Fruit fly (Drosophila melanogaster) whole organism, embryonic: ENCODE data around the gene CG8349.

Source experiments
- B-H2 ChIP-seq: fragments of 200-800 bp; sonication (Bioruptor generic); optimal IDR thresholded peaks from 2 replicates; lab custom pipeline; 2018; ENCODE audit warnings: missing biosample characterization, mild to moderate bottlenecking, missing genetic modification characterization
- Bdp1 ChIP-seq: fragments of 200-800 bp; sonication (Bioruptor generic); optimal IDR thresholded peaks from 3 replicates; lab custom pipeline; 2016; ENCODE audit warnings: missing biosample characterization, missing genetic modification characterization
- CG1024 ChIP-seq: fragments of 200-800 bp; sonication (Bioruptor generic); IDR thresholded peaks from 2 replicates; pipeline ENCODE4 v1.3.6; 2022; ENCODE audit warnings: missing biosample characterization, missing genetic modification characterization
- CG10274 ChIP-seq: fragments of 200-800 bp; sonication (Bioruptor generic); optimal IDR thresholded peaks from 3 replicates; lab custom pipeline; 2017; ENCODE audit warnings: missing biosample characterization, mild to moderate bottlenecking, missing genetic modification characterization
- CG10543 ChIP-seq: fragments of 200-800 bp; sonication (Bioruptor generic); optimal IDR thresholded peaks from 3 replicates; lab custom pipeline; 2017; ENCODE audit warnings: missing biosample characterization, mild to moderate bottlenecking, missing genetic modification characterization, moderate library complexity
- CG12219 ChIP-seq: fragments of 200-800 bp; sonication (Bioruptor generic); optimal IDR thresholded peaks from 3 replicates; lab custom pipeline; 2018; ENCODE audit warnings: missing biosample characterization, mild to moderate bottlenecking, missing genetic modification characterization
- CG12236 ChIP-seq: fragments of 200-800 bp; sonication (Bioruptor generic); optimal IDR thresholded peaks from 2 replicates; lab custom pipeline; 2016; ENCODE audit warnings: missing biosample characterization, missing genetic modification characterization
- CG1603 ChIP-seq: fragments of 200-800 bp; sonication (Bioruptor generic); optimal IDR thresholded peaks from 2 replicates; lab custom pipeline; 2019; ENCODE audit warnings: missing biosample characterization, mild to moderate bottlenecking, missing genetic modification characterization, moderate library complexity
- CG16815 ChIP-seq: fragments of 200-800 bp; sonication (Bioruptor generic); optimal IDR thresholded peaks from 3 replicates; lab custom pipeline; 2017; ENCODE audit warnings: missing biosample characterization, mild to moderate bottlenecking, missing genetic modification characterization
- CG17385 ChIP-seq: fragments of 200-800 bp; sonication (Bioruptor generic); optimal IDR thresholded peaks from 3 replicates; lab custom pipeline; 2018; ENCODE audit warnings: missing biosample characterization, mild to moderate bottlenecking, missing genetic modification characterization
- CG2116 ChIP-seq: fragments of 200-800 bp; sonication (Bioruptor generic); optimal IDR thresholded peaks from 3 replicates; lab custom pipeline; 2018; ENCODE audit warnings: missing biosample characterization, mild to moderate bottlenecking, missing genetic modification characterization
- CG43689 ChIP-seq: fragments of 200-800 bp; sonication (Bioruptor generic); IDR thresholded peaks from 2 replicates; pipeline ENCODE4 v1.3.6; 2022; ENCODE audit warnings: missing biosample characterization, missing genetic modification characterization
- CG4424 ChIP-seq: fragments of 200-800 bp; sonication (Bioruptor generic); optimal IDR thresholded peaks from 3 replicates; lab custom pipeline; 2016; ENCODE audit warnings: missing biosample characterization, missing genetic modification characterization
- CG4820 ChIP-seq: fragments of 200-800 bp; sonication (Bioruptor generic); optimal IDR thresholded peaks from 3 replicates; lab custom pipeline; 2016; ENCODE audit warnings: missing biosample characterization, missing genetic modification characterization
- CG6813 ChIP-seq: fragments of 200-800 bp; sonication (Bioruptor generic); optimal IDR thresholded peaks from 2 replicates; lab custom pipeline; 2017; ENCODE audit warnings: missing biosample characterization, missing genetic modification characterization, mild to moderate bottlenecking, moderate library complexity, missing genetic modification reagents
- CG7271 ChIP-seq: fragments of 200-800 bp; sonication (Bioruptor generic); optimal IDR thresholded peaks from 2 replicates; lab custom pipeline; 2018; ENCODE audit warnings: missing biosample characterization, mild to moderate bottlenecking, missing genetic modification characterization, moderate library complexity
- CG7372 ChIP-seq: fragments of 200-800 bp; sonication (Bioruptor generic); IDR thresholded peaks from 2 replicates; pipeline ENCODE4 v1.3.6; 2022; ENCODE audit warnings: missing biosample characterization, missing genetic modification characterization
- CG7786 ChIP-seq: fragments of 200-800 bp; sonication (Bioruptor generic); optimal IDR thresholded peaks from 2 replicates; lab custom pipeline; 2016; ENCODE audit warnings: missing biosample characterization, missing genetic modification characterization
- CG9609 ChIP-seq: fragments of 200-800 bp; sonication (Bioruptor generic); optimal IDR thresholded peaks from 3 replicates; lab custom pipeline; 2016; ENCODE audit warnings: missing biosample characterization, missing genetic modification characterization
- CG9727 ChIP-seq: fragments of 200-800 bp; sonication (Bioruptor generic); optimal IDR thresholded peaks from 3 replicates; lab custom pipeline; 2017; ENCODE audit warnings: missing biosample characterization, mild to moderate bottlenecking, missing genetic modification characterization
- CG9797 ChIP-seq: fragments of 200-800 bp; sonication (Bioruptor generic); optimal IDR thresholded peaks from 3 replicates; lab custom pipeline; 2018; ENCODE audit warnings: missing biosample characterization, mild to moderate bottlenecking, missing genetic modification characterization
- CG9817 ChIP-seq: fragments of 200-800 bp; sonication (Bioruptor generic); optimal IDR thresholded peaks from 2 replicates; lab custom pipeline; 2018; ENCODE audit warnings: missing biosample characterization, mild to moderate bottlenecking, missing genetic modification characterization, moderate library complexity
- CoRest ChIP-seq: fragments of 200-800 bp; sonication (Bioruptor generic); optimal IDR thresholded peaks from 3 replicates; lab custom pipeline; 2018; ENCODE audit warnings: missing biosample characterization, mild to moderate bottlenecking, missing genetic modification characterization, moderate library complexity
- D19B ChIP-seq: fragments of 200-800 bp; sonication (Bioruptor generic); optimal IDR thresholded peaks from 2 replicates; lab custom pipeline; 2017; ENCODE audit warnings: missing biosample characterization, mild to moderate bottlenecking, missing genetic modification characterization
- Dip2 ChIP-seq: fragments of 200-800 bp; sonication (Bioruptor generic); IDR thresholded peaks from 2 replicates; pipeline ENCODE4 v1.3.6; 2022; ENCODE audit warnings: missing biosample characterization, missing genetic modification characterization
- Fer1 ChIP-seq: fragments of 200-800 bp; sonication (Bioruptor generic); optimal IDR thresholded peaks from 2 replicates; lab custom pipeline; 2017; ENCODE audit warnings: missing biosample characterization, mild to moderate bottlenecking, missing genetic modification characterization
- GATAe ChIP-seq: fragments of 200-800 bp; sonication (Bioruptor generic); conservative IDR thresholded peaks from 2 replicates; pipeline ENCODE4 v1.3.6; 2022; ENCODE audit warnings: missing biosample characterization, missing genetic modification characterization
- Gsc ChIP-seq: fragments of 200-800 bp; sonication (Bioruptor generic); IDR thresholded peaks from 2 replicates; pipeline ENCODE4 v1.3.6; 2022; ENCODE audit warnings: missing biosample characterization, missing genetic modification characterization
- Jarid2 ChIP-seq: fragments of 200-800 bp; sonication (Bioruptor generic); optimal IDR thresholded peaks from 3 replicates; lab custom pipeline; 2017; ENCODE audit warnings: mild to moderate bottlenecking, missing biosample characterization, missing genetic modification reagents, missing genetic modification characterization
- Kr ChIP-seq: fragments of 200-800 bp; sonication (Bioruptor generic); optimal IDR thresholded peaks from 2 replicates; lab custom pipeline; 2017; ENCODE audit warnings: missing biosample characterization, mild to moderate bottlenecking, missing genetic modification characterization
- Lhr ChIP-seq: fragments of 200-800 bp; sonication (Bioruptor generic); optimal IDR thresholded peaks from 3 replicates; lab custom pipeline; 2017; ENCODE audit warnings: mild to moderate bottlenecking, missing biosample characterization, missing genetic modification reagents, missing genetic modification characterization
- MBD-R2 ChIP-seq: fragments of 200-800 bp; sonication (Bioruptor generic); IDR thresholded peaks from 2 replicates; pipeline ENCODE4 v1.3.6; 2022; ENCODE audit warnings: missing biosample characterization, missing genetic modification characterization
- Neu2 ChIP-seq: fragments of 200-800 bp; sonication (Bioruptor generic); optimal IDR thresholded peaks from 3 replicates; lab custom pipeline; 2016; ENCODE audit warnings: missing biosample characterization, missing genetic modification characterization, borderline replicate concordance
- Poxn ChIP-seq: fragments of 200-800 bp; sonication (Bioruptor generic); IDR thresholded peaks from 2 replicates; pipeline ENCODE4 v1.3.6; 2022; ENCODE audit warnings: missing biosample characterization, missing genetic modification characterization
- Sox100B ChIP-seq: fragments of 200-800 bp; sonication (Bioruptor generic); optimal IDR thresholded peaks from 3 replicates; lab custom pipeline; 2018; ENCODE audit warnings: missing biosample characterization, mild to moderate bottlenecking, missing genetic modification characterization
- Xbp1 ChIP-seq: fragments of 200-800 bp; sonication (Bioruptor generic); optimal IDR thresholded peaks from 3 replicates; lab custom pipeline; 2016; ENCODE audit warnings: missing biosample characterization, mild to moderate bottlenecking, missing genetic modification characterization
- ash1 ChIP-seq: fragments of 200-800 bp; sonication (Bioruptor generic); optimal IDR thresholded peaks from 2 replicates; lab custom pipeline; 2018; ENCODE audit warnings: missing biosample characterization, mild to moderate bottlenecking, missing genetic modification characterization
- bab2 ChIP-seq: fragments of 200-800 bp; sonication (Bioruptor generic); optimal IDR thresholded peaks from 2 replicates; lab custom pipeline; 2016; ENCODE audit warnings: missing biosample characterization, missing genetic modification characterization
- btn ChIP-seq: fragments of 200-800 bp; sonication (Bioruptor generic); optimal IDR thresholded peaks from 2 replicates; lab custom pipeline; 2016; ENCODE audit warnings: missing biosample characterization, missing genetic modification characterization
- chinmo ChIP-seq: fragments of 200-800 bp; sonication (Bioruptor generic); IDR thresholded peaks from 4 replicates; pipeline ENCODE4 v1.3.6; 2022; ENCODE audit warnings: missing biosample characterization, missing genetic modification characterization; ENCODE audit not compliant: partially characterized antibody
- da ChIP-seq: fragments of 200-800 bp; sonication (Bioruptor generic); optimal IDR thresholded peaks from 2 replicates; lab custom pipeline; 2016; ENCODE audit warnings: missing biosample characterization, missing genetic modification characterization
- gcm ChIP-seq: fragments of 200-800 bp; sonication (Bioruptor generic); optimal IDR thresholded peaks from 2 replicates; lab custom pipeline; 2019; ENCODE audit warnings: missing biosample characterization, mild to moderate bottlenecking, missing genetic modification characterization, moderate library complexity
- gcm2 ChIP-seq: fragments of 200-800 bp; sonication (Bioruptor generic); optimal IDR thresholded peaks from 2 replicates; lab custom pipeline; 2016; ENCODE audit warnings: missing biosample characterization, missing genetic modification characterization
- gsb ChIP-seq: fragments of 200-800 bp; sonication (Bioruptor generic); IDR thresholded peaks from 2 replicates; pipeline ENCODE4 v1.3.6; 2022; ENCODE audit warnings: missing biosample characterization, missing genetic modification characterization
- her ChIP-seq: fragments of 200-800 bp; sonication (Bioruptor generic); optimal IDR thresholded peaks from 2 replicates; lab custom pipeline; 2016; ENCODE audit warnings: missing biosample characterization, missing genetic modification characterization
- lmd ChIP-seq: fragments of 200-800 bp; sonication (Bioruptor generic); IDR thresholded peaks from 2 replicates; pipeline ENCODE4 v1.3.6; 2022; ENCODE audit warnings: missing biosample characterization, missing genetic modification characterization
- lola ChIP-seq, 3 experiments: fragments of >200 bp in 2 of 3; fragments of 200-800 bp in 1 of 3; sonication (Bioruptor generic) in 1 of 3; optimal IDR thresholded peaks; 2 replicates each; lab custom pipeline; 2017 to 2019; ENCODE audit warnings: missing biosample characterization in 3 of 3, missing genetic modification characterization in 3 of 3, mild to moderate bottlenecking in 1 of 3, moderate library complexity in 1 of 3
- maf-S ChIP-seq: fragments of 200-800 bp; sonication (Bioruptor generic); optimal IDR thresholded peaks from 2 replicates; lab custom pipeline; 2016; ENCODE audit warnings: missing biosample characterization, missing genetic modification characterization
- pb ChIP-seq: fragments of 200-800 bp; sonication (Bioruptor generic); optimal IDR thresholded peaks from 3 replicates; lab custom pipeline; 2016; ENCODE audit warnings: missing biosample characterization, missing genetic modification characterization
- sens ChIP-seq: fragments of 200-800 bp; sonication (Bioruptor generic); peaks from one replicate; lab custom pipeline; 2016; ENCODE audit warnings: missing biosample characterization, missing genetic modification characterization
- shn ChIP-seq: fragments of 200-800 bp; sonication (Bioruptor generic); optimal IDR thresholded peaks from 3 replicates; lab custom pipeline; 2016; ENCODE audit warnings: missing biosample characterization, missing genetic modification characterization

CG8349 gene

dm6 chr2L:8211070-8211469, 4.6 kb upstream of the CG8349 start, which contains the start of gene Ssb-c31a (continued):
- TF ChIP-seq CG7271 (tag; lab: Kevin White, UChicago) (peak; percentile 11), CG7372 (GFP tag; lab: Robert Waterston, UW) (0 out of 2 replicates have a peak, but pooled peaks have one; percentile 9), CG10543 (peak; percentile 51), sens (GFP tag; lab: Kevin White, UChicago) (peak; percentile 93), Fer1 (GFP tag; lab: Kevin White, UChicago) (peak; percentile 58), chinmo (GFP tag; lab: Robert Waterston, UW) (0 out of 4 replicates have a peak, but pooled peaks have one; percentile 47), Sox100B (GFP tag; lab: Kevin White, UChicago) (peak; percentile 43), CG1024 (no peak), btn (GFP tag; lab: Kevin White, UChicago) (no peak), CG16815 (GFP tag; lab: Kevin White, UChicago) (peak; percentile 10), Kr (no peak), maf-S (GFP tag; lab: Kevin White, UChicago) (peak; percentile 51), CG9817 (tag; lab: Kevin White, UChicago) (peak; percentile 48), CG4820 (GFP tag; lab: Kevin White, UChicago) (peak; percentile 15), MBD-R2 (peak; percentile 90; the same call in 1 of the 2 replicates), CG9797 (peak; percentile 15), D19B (GFP tag; lab: Kevin White, UChicago) (no peak), bab2 (GFP tag; lab: Kevin White, UChicago) (peak; percentile 33), CG9609 (peak; percentile 4), gsb (GFP tag; lab: Robert Waterston, UW) (no peak), CG2116 (peak; percentile 79), Jarid2 (GFP tag; lab: Kevin White, UChicago) (no peak), lmd (GFP tag; lab: Robert Waterston, UW) (no peak), gcm (no peak), CG1603 (tag; lab: Kevin White, UChicago) (peak; percentile 56), CG43689 (GFP tag; lab: Robert Waterston, UW) (no peak), CoRest (tag; lab: Kevin White, UChicago) (peak; percentile 60), Bdp1 (GFP tag; lab: Kevin White, UChicago) (no peak), CG4424 (peak; percentile 39), Poxn (GFP tag; lab: Robert Waterston, UW) (no peak), ash1 (GFP tag; lab: Kevin White, UChicago) (no peak), CG7786 (peak; percentile 53), GATAe (GFP tag; lab: Robert Waterston, UW) (peak; percentile 68), pb (GFP tag; lab: Kevin White, UChicago) (no peak), shn (GFP tag; lab: Kevin White, UChicago) (no peak), Xbp1 (GFP tag; lab: Kevin White, UChicago) (peak; percentile 69), CG12236 (GFP tag; lab: Kevin White, UChicago) (no peak), CG17385 (GFP tag; lab: Kevin White, UChicago) (peak; percentile 66), CG6813 (GFP tag; lab: Kevin White, UChicago) (no peak), CG10274 (GFP tag; lab: Kevin White, UChicago) (no peak), Gsc (GFP tag; lab: Robert Waterston, UW) (no peak), Dip2 (GFP tag; lab: Robert Waterston, UW) (no peak), lola (GFP tag; optimal IDR thresholded peaks at IDR 0.05; lab: Kevin White, UChicago) (peak in 1 of 3 experiments; percentile 47), da (GFP tag; lab: Kevin White, UChicago) (no peak), Neu2 (GFP tag; lab: Kevin White, UChicago) (no peak), Lhr (GFP tag; lab: Kevin White, UChicago) (no peak), CG9727 (GFP tag; lab: Kevin White, UChicago) (peak; percentile 45), gcm2 (GFP tag; lab: Kevin White, UChicago) (no peak), her (peak; percentile 5), B-H2 (GFP tag; lab: Kevin White, UChicago) (peak; percentile 86), CG12219 (GFP tag; lab: Kevin White, UChicago) (no peak)
